Fruit fly (Drosophila melanogaster): ENCODE results near the gene c11.1.
A peak's percentile ranks its signal among the peaks of the same experiment; 100 is the strongest.

DNA sequence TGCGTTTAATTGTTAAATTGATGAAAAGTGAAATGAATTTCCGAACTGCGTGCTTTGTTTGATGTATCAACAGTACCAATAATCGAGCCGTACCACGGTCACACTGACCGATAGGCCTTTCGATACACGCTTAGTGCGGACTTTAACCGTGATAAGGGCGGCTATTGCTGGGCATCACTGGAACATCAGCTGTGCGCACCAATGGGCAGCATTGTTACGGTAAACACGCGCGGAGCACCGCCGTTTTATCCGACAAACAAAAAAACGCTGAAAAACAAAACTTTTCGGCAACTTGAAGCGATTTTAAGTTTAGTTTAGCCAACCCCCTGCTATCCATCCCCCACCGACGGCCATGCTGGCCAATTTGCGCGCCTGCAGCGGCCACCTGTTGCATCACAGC, 36.2 kb upstream of the c11.1 start, which contains the start of the genes c12.1 and c12.2:
- no peak for TF ChIP-seq CG8478 (optimal IDR thresholded peaks at IDR 0.05)
- TF ChIP-seq CTCF (optimal IDR thresholded peaks at IDR 0.05) = peak; percentile 35 to 54
